Worm (Caenorhabditis elegans): ENCODE data around the gene C44C10.10.

DNA sequence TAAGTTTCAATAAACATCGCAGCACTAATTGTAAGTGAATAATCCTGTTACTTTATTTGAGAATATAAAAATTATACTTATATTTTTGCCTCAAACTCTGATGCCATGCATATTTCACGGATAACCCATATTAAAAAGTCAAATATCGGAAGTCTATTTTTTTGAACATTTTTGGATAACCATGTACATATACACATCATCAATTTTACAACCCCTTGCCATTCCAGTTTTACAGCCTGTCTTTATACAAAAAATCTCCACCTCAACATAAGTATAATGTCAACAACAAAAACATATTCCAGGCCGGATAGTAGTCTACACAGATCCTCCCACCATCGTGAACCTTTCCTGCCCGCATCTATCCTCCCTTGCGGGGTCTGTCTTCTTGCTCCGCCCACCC is 5.9 kb upstream of the C44C10.10 start, which contains the start of gene hnd-1:
- no peak for TF ChIP-seq nhr-43 (tag; optimal IDR thresholded peaks at IDR 0.05; ENCODE audit: poor library complexity, severe bottlenecking)
- no peak for TF ChIP-seq elt-3 (tag; optimal IDR thresholded peaks at IDR 0.05)
- no peak for TF ChIP-seq unc-62 (GFP tag; optimal IDR thresholded peaks at IDR 0.05)
- TF ChIP-seq pqm-1 (tag; optimal IDR thresholded peaks at IDR 0.05) = no peak
- TF ChIP-seq ama-1 (optimal IDR thresholded peaks at IDR 0.05) = no peak
- TF ChIP-seq pha-4 (tag; optimal IDR thresholded peaks at IDR 0.05) = no peak
- no peak for TF ChIP-seq unc-39 (tag; optimal IDR thresholded peaks at IDR 0.05)
- no peak for TF ChIP-seq ZK546.5 (tag; optimal IDR thresholded peaks at IDR 0.05)
- TF ChIP-seq nhr-23 (tag; optimal IDR thresholded peaks at IDR 0.05) = no peak
- TF ChIP-seq nhr-12 (tag; optimal IDR thresholded peaks at IDR 0.05) = no peak
